Fruit fly (Drosophila melanogaster) whole organism, pupa: ENCODE data around the gene PolG1.

Experiments used
- CG10348 ChIP-seq: fragments of 200-800 bp; sonication (Bioruptor generic); IDR thresholded peaks from 2 replicates; pipeline ENCODE4 v1.3.6; 2022; ENCODE audit warnings: missing biosample characterization, missing genetic modification characterization
- CG12605 ChIP-seq: fragments of 200-800 bp; sonication (Bioruptor generic); IDR thresholded peaks from 2 replicates; pipeline ENCODE4 v1.3.6; 2022; ENCODE audit warnings: missing biosample characterization, missing genetic modification characterization
- CG13204 ChIP-seq: fragments of 200-800 bp; sonication (Bioruptor generic); optimal IDR thresholded peaks from 2 replicates; lab custom pipeline; 2018; ENCODE audit warnings: missing biosample characterization, mild to moderate bottlenecking, missing genetic modification characterization, moderate library complexity
- CG14655 ChIP-seq: fragments of 200-800 bp; sonication (Bioruptor generic); optimal IDR thresholded peaks from 3 replicates; lab custom pipeline; 2017; ENCODE audit warnings: mild to moderate bottlenecking, missing biosample characterization, missing genetic modification reagents, missing genetic modification characterization
- CG15710 ChIP-seq: fragments of 200-800 bp; sonication (Bioruptor generic); optimal IDR thresholded peaks from 2 replicates; lab custom pipeline; 2018; ENCODE audit warnings: missing biosample characterization, mild to moderate bottlenecking, missing genetic modification characterization, moderate library complexity
- CG17806 ChIP-seq: fragments of 200-800 bp; sonication (Bioruptor generic); optimal IDR thresholded peaks from 2 replicates; lab custom pipeline; 2018; ENCODE audit warnings: missing biosample characterization, mild to moderate bottlenecking, missing genetic modification characterization, moderate library complexity
- CG32121 ChIP-seq: fragments of 200-800 bp; sonication (Bioruptor generic); IDR thresholded peaks from 2 replicates; pipeline ENCODE4 v1.3.6; 2022; ENCODE audit warnings: missing biosample characterization, missing genetic modification characterization
- CG34367 ChIP-seq: fragments of 200-800 bp; sonication (Bioruptor generic); optimal IDR thresholded peaks from 2 replicates; lab custom pipeline; 2018; ENCODE audit warnings: missing biosample characterization, mild to moderate bottlenecking, missing genetic modification characterization
- CG4496 ChIP-seq: fragments of 200-800 bp; sonication (Bioruptor generic); IDR thresholded peaks from 3 replicates; pipeline ENCODE4 v1.3.6; 2022; ENCODE audit warnings: missing biosample characterization, missing genetic modification characterization
- CG8159 ChIP-seq: fragments of 200-800 bp; sonication (Bioruptor generic); optimal IDR thresholded peaks from 3 replicates; lab custom pipeline; 2018; ENCODE audit warnings: missing biosample characterization, mild to moderate bottlenecking, missing genetic modification characterization, moderate library complexity
- CG8301 ChIP-seq: fragments of 200-800 bp; sonication (Bioruptor generic); optimal IDR thresholded peaks from 2 replicates; lab custom pipeline; 2018; ENCODE audit warnings: missing biosample characterization, mild to moderate bottlenecking, missing genetic modification characterization
- CG9948 ChIP-seq: fragments of 200-800 bp; sonication (Bioruptor generic); optimal IDR thresholded peaks from 2 replicates; lab custom pipeline; 2018; ENCODE audit warnings: missing biosample characterization, mild to moderate bottlenecking, missing genetic modification characterization, moderate library complexity
- D1 ChIP-seq: fragments of 200-800 bp; sonication (Bioruptor generic); optimal IDR thresholded peaks from 2 replicates; lab custom pipeline; 2018; ENCODE audit warnings: missing biosample characterization, mild to moderate bottlenecking, missing genetic modification characterization, moderate library complexity
- EcR ChIP-seq: fragments of 200-800 bp; sonication (Bioruptor generic); optimal IDR thresholded peaks from 3 replicates; lab custom pipeline; 2019; ENCODE audit warnings: missing biosample characterization, missing genetic modification characterization, mild to moderate bottlenecking, moderate library complexity, missing genetic modification reagents
- Ets98B ChIP-seq: fragments of 200-800 bp; sonication (Bioruptor generic); IDR thresholded peaks from 2 replicates; pipeline ENCODE4 v1.3.6; 2022; ENCODE audit warnings: missing biosample characterization, missing genetic modification characterization
- Pif1A ChIP-seq: fragments of 200-800 bp; sonication (Bioruptor generic); optimal IDR thresholded peaks from 3 replicates; lab custom pipeline; 2016; ENCODE audit warnings: missing biosample characterization, missing genetic modification characterization
- Pif1B ChIP-seq: fragments of 200-800 bp; sonication (Bioruptor generic); optimal IDR thresholded peaks from 3 replicates; lab custom pipeline; 2016; ENCODE audit warnings: missing biosample characterization, missing genetic modification characterization
- Snoo ChIP-seq: fragments of 200-800 bp; sonication (Bioruptor generic); optimal IDR thresholded peaks from 3 replicates; lab custom pipeline; 2017; ENCODE audit warnings: missing biosample characterization, mild to moderate bottlenecking, missing genetic modification characterization, inconsistent platforms
- fd96Ca ChIP-seq: fragments of 200-800 bp; sonication (Bioruptor generic); IDR thresholded peaks from 3 replicates; pipeline ENCODE4 v1.3.6; 2022; ENCODE audit warnings: missing biosample characterization, missing genetic modification characterization
- gl ChIP-seq: fragments of 200-800 bp; sonication (Bioruptor generic); optimal IDR thresholded peaks from 2 replicates; lab custom pipeline; 2018; ENCODE audit warnings: missing biosample characterization, mild to moderate bottlenecking, missing genetic modification characterization
- rn ChIP-seq: fragments of 200-800 bp; sonication (Bioruptor generic); IDR thresholded peaks from 2 replicates; pipeline ENCODE4 v1.3.6; 2022; ENCODE audit warnings: missing biosample characterization, missing genetic modification characterization

Gene PolG1

dm6 chr2L:13827557-13827956, at the start of gene PolG1:
TSS of gene PolG1 (minus strand) at chr2L:13827772.
- TF ChIP-seq CG34367 (tag; lab: Kevin White, UChicago) (no peak), Pif1B (GFP tag; lab: Kevin White, UChicago) (no peak), fd96Ca (GFP tag; lab: Robert Waterston, UW) (no peak), gl (tag; lab: Kevin White, UChicago) (no peak), Pif1A (no peak), CG10348 (GFP tag; lab: Robert Waterston, UW) (no peak), Ets98B (GFP tag; lab: Robert Waterston, UW) (no peak), D1 (tag; lab: Kevin White, UChicago) (no peak), Snoo (tag; lab: Kevin White, UChicago) (no peak), rn (no peak), CG4496 (GFP tag; lab: Robert Waterston, UW) (no peak), CG32121 (GFP tag; lab: Robert Waterston, UW) (no peak), CG15710 (tag; lab: Kevin White, UChicago) (no peak), CG8301 (tag; lab: Kevin White, UChicago) (no peak), CG12605 (GFP tag; lab: Robert Waterston, UW) (no peak), CG13204 (GFP tag; lab: Kevin White, UChicago) (no peak), CG8159 (no peak), CG9948 (tag; lab: Kevin White, UChicago) (no peak), CG17806 (tag; lab: Kevin White, UChicago) (no peak)

dm6 chr2L:13876698-13877097, 49.1 kb upstream of the PolG1 start:
- no peak for TF ChIP-seq CG4496 (GFP tag; lab: Robert Waterston, UW)
- no peak for TF ChIP-seq CG9948 (tag; lab: Kevin White, UChicago)
- TF ChIP-seq CG12605 (GFP tag; lab: Robert Waterston, UW) = no peak
- no peak for TF ChIP-seq fd96Ca (GFP tag; lab: Robert Waterston, UW)
- no peak for TF ChIP-seq CG17806 (tag; lab: Kevin White, UChicago)
- no peak for TF ChIP-seq rn
- no peak for TF ChIP-seq CG10348 (GFP tag; lab: Robert Waterston, UW)
- TF ChIP-seq gl (tag; lab: Kevin White, UChicago) = no peak
- TF ChIP-seq Pif1B (GFP tag; lab: Kevin White, UChicago) = no peak
- TF ChIP-seq CG13204 (GFP tag; lab: Kevin White, UChicago) = no peak
- no peak for TF ChIP-seq D1 (tag; lab: Kevin White, UChicago)
- no peak for TF ChIP-seq EcR (GFP tag; lab: Kevin White, UChicago)
- no peak for TF ChIP-seq CG8159
- no peak for TF ChIP-seq CG14655 (GFP tag; lab: Kevin White, UChicago)
- TF ChIP-seq CG34367 (tag; lab: Kevin White, UChicago) = no peak

- no peak for TF ChIP-seq CG12605 (GFP tag; lab: Robert Waterston, UW)
Measured at dm6 chr2L:13873147-13873546, 45.6 kb upstream of the PolG1 start.

- TF ChIP-seq rn (no peak), CG9948 (tag; lab: Kevin White, UChicago) (no peak), CG17806 (tag; lab: Kevin White, UChicago) (no peak), CG32121 (GFP tag; lab: Robert Waterston, UW) (no peak), Pif1B (GFP tag; lab: Kevin White, UChicago) (no peak), D1 (tag; lab: Kevin White, UChicago) (no peak), CG14655 (GFP tag; lab: Kevin White, UChicago) (no peak), CG15710 (tag; lab: Kevin White, UChicago) (no peak), CG4496 (GFP tag; lab: Robert Waterston, UW) (no peak), Ets98B (GFP tag; lab: Robert Waterston, UW) (no peak), gl (tag; lab: Kevin White, UChicago) (no peak), CG10348 (GFP tag; lab: Robert Waterston, UW) (no peak), CG8301 (tag; lab: Kevin White, UChicago) (no peak), CG13204 (GFP tag; lab: Kevin White, UChicago) (no peak)
Measured at dm6 chr2L:13869400-13869799, 41.8 kb upstream of the PolG1 start.

dm6 chr2L:13867653-13868052, 40.1 kb upstream of the PolG1 start:
- no peak for TF ChIP-seq Pif1A
- TF ChIP-seq EcR (GFP tag; lab: Kevin White, UChicago) = no peak
- no peak for TF ChIP-seq CG13204 (GFP tag; lab: Kevin White, UChicago)
- TF ChIP-seq CG14655 (GFP tag; lab: Kevin White, UChicago) = no peak
- TF ChIP-seq Pif1B (GFP tag; lab: Kevin White, UChicago) = no peak
- no peak for TF ChIP-seq CG8301 (tag; lab: Kevin White, UChicago)
- TF ChIP-seq CG32121 (GFP tag; lab: Robert Waterston, UW) = no peak
- no peak for TF ChIP-seq CG34367 (tag; lab: Kevin White, UChicago)
- no peak for TF ChIP-seq CG15710 (tag; lab: Kevin White, UChicago)
- no peak for TF ChIP-seq rn
- TF ChIP-seq CG17806 (tag; lab: Kevin White, UChicago) = no peak
- no peak for TF ChIP-seq D1 (tag; lab: Kevin White, UChicago)
- TF ChIP-seq, all 21 proteins: peak for 0

dm6 chr2L:13851098-13851497, 23.5 kb upstream of the PolG1 start:
- TF ChIP-seq CG32121 (GFP tag; lab: Robert Waterston, UW) (no peak), Snoo (tag; lab: Kevin White, UChicago) (no peak), CG13204 (GFP tag; lab: Kevin White, UChicago) (no peak), CG17806 (tag; lab: Kevin White, UChicago) (no peak), gl (tag; lab: Kevin White, UChicago) (no peak), CG15710 (tag; lab: Kevin White, UChicago) (no peak), CG12605 (GFP tag; lab: Robert Waterston, UW) (no peak), rn (no peak), Ets98B (GFP tag; lab: Robert Waterston, UW) (no peak), fd96Ca (GFP tag; lab: Robert Waterston, UW) (no peak), CG8159 (no peak), CG9948 (tag; lab: Kevin White, UChicago) (no peak), D1 (tag; lab: Kevin White, UChicago) (no peak), CG8301 (tag; lab: Kevin White, UChicago) (no peak), Pif1B (GFP tag; lab: Kevin White, UChicago) (no peak), CG4496 (GFP tag; lab: Robert Waterston, UW) (no peak), EcR (GFP tag; lab: Kevin White, UChicago) (no peak), CG10348 (GFP tag; lab: Robert Waterston, UW) (no peak), CG34367 (tag; lab: Kevin White, UChicago) (no peak), CG14655 (GFP tag; lab: Kevin White, UChicago) (no peak)
